Worm (Caenorhabditis elegans) whole organism, L1 larva: ENCODE data around the gene F47D12.7.

Experiments used
- C04F5.9 ChIP-seq: sonication (generic microtip); optimal IDR thresholded peaks from 2 replicates; lab custom pipeline; 2016; ENCODE audit warnings: missing genetic modification characterization, missing compliant biosample characterization
- dpl-1 ChIP-seq, 3 experiments: fragments of 150-350 bp in 2 of 3; sonication (generic microtip) in 1 of 3; optimal IDR thresholded peaks; 2 replicates each; lab custom pipeline; 2014 to 2017; ENCODE audit warnings: missing biosample characterization in 3 of 3, missing genetic modification characterization in 3 of 3, missing genetic modification reagents in 3 of 3
- egl-27 ChIP-seq, 2 experiments: fragments of 150-350 bp in 1 of 2; sonication (generic microtip); optimal IDR thresholded peaks; 3 replicates each; lab custom pipeline; 2017 to 2018; ENCODE audit warnings: missing biosample characterization in 2 of 2, missing genetic modification characterization in 2 of 2, missing genetic modification reagents in 2 of 2
- fkh-10 ChIP-seq: sonication (generic microtip); optimal IDR thresholded peaks from 2 replicates; lab custom pipeline; 2017; ENCODE audit warnings: missing biosample characterization, missing genetic modification reagents, missing genetic modification characterization
- hlh-17 ChIP-seq: fragments of 200-800 bp; sonication (Bioruptor generic); optimal IDR thresholded peaks from 2 replicates; lab custom pipeline; 2018; ENCODE audit warnings: missing genetic modification characterization, mild to moderate bottlenecking, missing compliant biosample characterization, moderate library complexity, borderline replicate concordance
- isw-1 ChIP-seq: fragments of 200-800 bp; sonication (Bioruptor generic); IDR thresholded peaks from 2 replicates; pipeline ENCODE4 v1.3.6; 2022; ENCODE audit warnings: missing genetic modification characterization, missing compliant biosample characterization
- lin-39 ChIP-seq: fragments of 150-350 bp; optimal IDR thresholded peaks from 2 replicates; lab custom pipeline; 2014; ENCODE audit warnings: missing biosample characterization, missing genetic modification reagents, missing genetic modification characterization
- lsy-2 ChIP-seq, 2 experiments: fragments of 150-350 bp; optimal IDR thresholded peaks; 2 replicates each; lab custom pipeline; 2014; ENCODE audit warnings: missing biosample characterization in 2 of 2, missing genetic modification characterization in 2 of 2
- mab-9 ChIP-seq: fragments of 200-800 bp; sonication (Bioruptor generic); IDR thresholded peaks from 2 replicates; pipeline ENCODE4 v1.3.6; 2022; ENCODE audit warnings: missing genetic modification reagents, missing genetic modification characterization, missing compliant biosample characterization
- nhr-12 ChIP-seq: sonication (generic microtip); optimal IDR thresholded peaks from 2 replicates; lab custom pipeline; 2017; ENCODE audit warnings: missing biosample characterization, missing genetic modification characterization
- nhr-77 ChIP-seq: fragments of 150-350 bp; optimal IDR thresholded peaks from 2 replicates; lab custom pipeline; 2014; ENCODE audit warnings: missing biosample characterization, missing genetic modification characterization
- pqm-1 ChIP-seq: sonication (generic microtip); optimal IDR thresholded peaks from 3 replicates; lab custom pipeline; 2017; ENCODE audit warnings: missing biosample characterization, missing genetic modification characterization
- unc-62 ChIP-seq: fragments of 150-350 bp; optimal IDR thresholded peaks from 2 replicates; lab custom pipeline; 2014; ENCODE audit warnings: missing biosample characterization, missing genetic modification reagents, missing genetic modification characterization
- ztf-4 ChIP-seq: fragments of 150-350 bp; optimal IDR thresholded peaks from 2 replicates; lab custom pipeline; 2014; ENCODE audit warnings: missing biosample characterization, missing genetic modification characterization

- TF ChIP-seq fkh-10 (GFP tag; lab: Kevin White, UChicago) (no peak), nhr-77 (tag; lab: Kevin White, UChicago) (no peak), lin-39 (no peak), lsy-2 (tag; optimal IDR thresholded peaks at IDR 0.05; lab: Kevin White, UChicago) (no peak), ztf-4 (no peak), pqm-1 (tag; lab: Kevin White, UChicago) (no peak), C04F5.9 (tag; lab: Kevin White, UChicago) (no peak), dpl-1 (GFP tag; optimal IDR thresholded peaks at IDR 0.05; lab: Kevin White, UChicago) (no peak), nhr-12 (no peak), mab-9 (no peak), hlh-17 (GFP tag; lab: Kevin White, UChicago) (no peak), unc-62 (no peak), egl-27 (tag; optimal IDR thresholded peaks at IDR 0.05; lab: Kevin White, UChicago) (no peak), isw-1 (no peak)
Observed at ce11 chrIII:6316795-6317194, 21.0 kb upstream of the F47D12.7 start.
